Worm (Caenorhabditis elegans) whole organism, early embryonic: Measurements from ENCODE around the gene kel-10.

Source experiments
- B0310.2 ChIP-seq: sonication (generic microtip); optimal IDR thresholded peaks from 2 replicates; lab custom pipeline; 2016; ENCODE audit warnings: mild to moderate bottlenecking, missing genetic modification characterization, missing compliant biosample characterization
- F13C5.2 ChIP-seq: sonication (generic microtip); optimal IDR thresholded peaks from 2 replicates; lab custom pipeline; 2017; ENCODE audit warnings: mild to moderate bottlenecking, missing genetic modification characterization, inconsistent platforms, missing compliant biosample characterization
- aly-1 ChIP-seq: sonication (generic microtip); optimal IDR thresholded peaks from 2 replicates; lab custom pipeline; 2016; ENCODE audit warnings: missing genetic modification characterization, missing compliant biosample characterization
- ama-1 ChIP-seq: fragments of 150-350 bp; optimal IDR thresholded peaks from 2 replicates; lab custom pipeline; 2014
- ceh-13 ChIP-seq: fragments of 200-800 bp; sonication (Bioruptor generic); optimal IDR thresholded peaks from 2 replicates; lab custom pipeline; 2018; ENCODE audit warnings: mild to moderate bottlenecking, missing genetic modification characterization, missing compliant biosample characterization
- ceh-36 ChIP-seq: sonication (generic microtip); optimal IDR thresholded peaks from 2 replicates; lab custom pipeline; 2016; ENCODE audit warnings: missing genetic modification characterization, inconsistent platforms, missing compliant biosample characterization
- ets-7 ChIP-seq: sonication (generic microtip); optimal IDR thresholded peaks from 2 replicates; lab custom pipeline; 2016; ENCODE audit warnings: missing genotype, missing genetic modification characterization, missing compliant biosample characterization
- flt-1 ChIP-seq: fragments of 200-800 bp; sonication (Bioruptor generic); IDR thresholded peaks from 2 replicates; pipeline ENCODE4 v1.3.6; 2022; ENCODE audit warnings: missing genetic modification characterization, missing compliant biosample characterization
- hmbx-1 ChIP-seq: sonication (generic microtip); optimal IDR thresholded peaks from 2 replicates; lab custom pipeline; 2016; ENCODE audit warnings: mild to moderate bottlenecking, missing genetic modification characterization, missing compliant biosample characterization
- hmg-4 ChIP-seq: fragments of 200-800 bp; sonication (Bioruptor generic); optimal IDR thresholded peaks from 2 replicates; lab custom pipeline; 2018; ENCODE audit warnings: mild to moderate bottlenecking, missing genetic modification characterization, missing compliant biosample characterization
- hnd-1 ChIP-seq: sonication (generic microtip); optimal IDR thresholded peaks from 2 replicates; lab custom pipeline; 2016; ENCODE audit warnings: missing genetic modification characterization, missing compliant biosample characterization
- pes-1 ChIP-seq: fragments of 200-800 bp; sonication (Bioruptor generic); IDR thresholded peaks from 2 replicates; pipeline ENCODE4 v1.3.6; 2022; ENCODE audit warnings: missing genetic modification reagents, missing genetic modification characterization, missing compliant biosample characterization
- scrt-1 ChIP-seq: fragments of 200-800 bp; sonication (Bioruptor generic); IDR thresholded peaks from 2 replicates; pipeline ENCODE4 v1.3.6; 2022; ENCODE audit warnings: missing genetic modification characterization, missing compliant biosample characterization
- sea-1 ChIP-seq: fragments of 200-800 bp; sonication (Bioruptor generic); conservative IDR thresholded peaks from 2 replicates; pipeline ENCODE4 v1.3.6; 2022; ENCODE audit warnings: missing genetic modification characterization, missing compliant biosample characterization
- tbx-11 ChIP-seq: fragments of 200-800 bp; sonication (Bioruptor generic); IDR thresholded peaks from 2 replicates; pipeline ENCODE4 v1.3.6; 2022; ENCODE audit warnings: missing genetic modification characterization, missing compliant biosample characterization
- tbx-37 ChIP-seq: fragments of 200-800 bp; sonication (Bioruptor generic); conservative IDR thresholded peaks from 2 replicates; pipeline ENCODE4 v1.3.6; 2022; ENCODE audit warnings: missing genetic modification reagents, missing genetic modification characterization, missing compliant biosample characterization
- tra-4 ChIP-seq: sonication (generic microtip); optimal IDR thresholded peaks from 2 replicates; lab custom pipeline; 2017; ENCODE audit warnings: missing genetic modification characterization, missing compliant biosample characterization

Gene kel-10

ce11 chrIII:10078784-10079183 is 22.5 kb downstream of the kel-10 start:
- TF ChIP-seq tbx-11 (GFP tag; lab: Robert Waterston, UW) (no peak), flt-1 (GFP tag; lab: Robert Waterston, UW) (no peak), ceh-13 (GFP tag; lab: Kevin White, UChicago) (no peak), F13C5.2 (tag; lab: Kevin White, UChicago) (no peak)

DNA sequence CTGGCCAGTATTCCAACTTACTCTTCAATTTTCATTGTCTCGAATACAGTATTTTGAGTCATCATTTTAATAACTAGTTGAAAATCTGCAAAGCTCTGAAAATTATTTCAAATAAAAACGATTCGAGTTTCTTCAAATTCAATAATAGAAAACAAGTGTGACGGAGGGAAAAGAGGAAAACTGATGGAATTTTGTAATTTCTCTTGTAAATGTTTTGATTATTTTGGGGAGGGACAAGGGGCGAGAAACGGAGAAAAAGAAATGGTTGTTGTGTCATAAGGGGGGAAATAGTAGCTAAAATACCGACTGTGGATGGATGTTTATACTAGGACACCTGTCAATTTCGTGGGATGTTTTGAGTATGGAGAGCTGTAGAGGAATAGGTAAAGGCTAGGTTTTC is 23.1 kb downstream of the kel-10 start, which contains the start of gene T16G12.9:
TSS of gene T16G12.9 (minus strand) at position 101 of the 400 bp plus-strand sequence.
- no peak for TF ChIP-seq ceh-36
- TF ChIP-seq flt-1 (GFP tag; lab: Robert Waterston, UW), result no peak

ce11 chrIII:10076042-10076441 is 25.2 kb downstream of the kel-10 start:
- TF ChIP-seq ama-1 (lab: Kevin White, UChicago), result no peak
- TF ChIP-seq tra-4, result no peak
- no peak for TF ChIP-seq flt-1 (GFP tag; lab: Robert Waterston, UW)
- TF ChIP-seq hmbx-1 (tag; lab: Kevin White, UChicago), result no peak
- TF ChIP-seq F13C5.2 (tag; lab: Kevin White, UChicago), result no peak

ce11 chrIII:10069278-10069677 is 32.0 kb downstream of the kel-10 start, which contains the start of gene T16G12.6:
Gene T16G12.6, plus strand, starts transcription at chrIII:10069578.
- no peak for TF ChIP-seq ama-1 (lab: Kevin White, UChicago)
- no peak for TF ChIP-seq B0310.2
- TF ChIP-seq tra-4, result no peak
- no peak for TF ChIP-seq pes-1
- no peak for TF ChIP-seq tbx-37
- TF ChIP-seq hmbx-1 (tag; lab: Kevin White, UChicago), result no peak
- TF ChIP-seq ceh-13 (GFP tag; lab: Kevin White, UChicago), result no peak
- no peak for TF ChIP-seq ets-7 (tag; lab: Kevin White, UChicago)
- no peak for TF ChIP-seq ceh-36

- TF ChIP-seq sea-1 (GFP tag; lab: Robert Waterston, UW) (no peak), F13C5.2 (tag; lab: Kevin White, UChicago) (no peak), aly-1 (no peak), pes-1 (peak; percentile 63), ceh-36 (no peak), flt-1 (GFP tag; lab: Robert Waterston, UW) (0 out of 2 replicates have a peak, but pooled peaks have one; percentile 35), tbx-37 (peak; percentile 70), scrt-1 (GFP tag; lab: Robert Waterston, UW) (no peak), hmbx-1 (tag; lab: Kevin White, UChicago) (no peak), B0310.2 (no peak), ama-1 (lab: Kevin White, UChicago) (no peak), tbx-11 (GFP tag; lab: Robert Waterston, UW) (no peak), ceh-13 (GFP tag; lab: Kevin White, UChicago) (no peak), hnd-1 (tag; lab: Kevin White, UChicago) (no peak), hmg-4 (no peak), ets-7 (tag; lab: Kevin White, UChicago) (no peak), tra-4 (no peak)
Measured at ce11 chrIII:10064140-10064539, 37.1 kb downstream of the kel-10 start, which contains the start of gene ekl-6. Gene ekl-6, plus strand, starts transcription at chrIII:10064404.

- TF ChIP-seq ets-7 (tag; lab: Kevin White, UChicago) (no peak), hmg-4 (no peak), ceh-13 (GFP tag; lab: Kevin White, UChicago) (no peak), ceh-36 (no peak), tra-4 (no peak), ama-1 (lab: Kevin White, UChicago) (no peak), hnd-1 (tag; lab: Kevin White, UChicago) (no peak), B0310.2 (no peak), tbx-37 (no peak), flt-1 (GFP tag; lab: Robert Waterston, UW) (no peak), pes-1 (no peak), tbx-11 (GFP tag; lab: Robert Waterston, UW) (no peak), F13C5.2 (tag; lab: Kevin White, UChicago) (no peak), hmbx-1 (tag; lab: Kevin White, UChicago) (no peak), aly-1 (no peak), scrt-1 (GFP tag; lab: Robert Waterston, UW) (no peak), sea-1 (GFP tag; lab: Robert Waterston, UW) (no peak)
Measured at ce11 chrIII:10060573-10060972, 40.7 kb downstream of the kel-10 start, which contains the start of gene T16G12.13. Gene T16G12.13, plus strand, starts transcription at chrIII:10060865.

- no peak for TF ChIP-seq tra-4
- no peak for TF ChIP-seq ceh-36
- TF ChIP-seq B0310.2, result no peak
- TF ChIP-seq pes-1, result no peak
- TF ChIP-seq aly-1, result no peak
- TF ChIP-seq scrt-1 (GFP tag; lab: Robert Waterston, UW), result no peak
- TF ChIP-seq ceh-13 (GFP tag; lab: Kevin White, UChicago), result no peak
- no peak for TF ChIP-seq F13C5.2 (tag; lab: Kevin White, UChicago)
- no peak for TF ChIP-seq hnd-1 (tag; lab: Kevin White, UChicago)
- no peak for TF ChIP-seq sea-1 (GFP tag; lab: Robert Waterston, UW)
- no peak for TF ChIP-seq tbx-37
- no peak for TF ChIP-seq ets-7 (tag; lab: Kevin White, UChicago)
- no peak for TF ChIP-seq hmbx-1 (tag; lab: Kevin White, UChicago)
Measured at ce11 chrIII:10059002-10059401, 42.2 kb downstream of the kel-10 start, which contains the start of gene T16G12.8. Gene T16G12.8, plus strand, starts transcription at chrIII:10059302.

DNA sequence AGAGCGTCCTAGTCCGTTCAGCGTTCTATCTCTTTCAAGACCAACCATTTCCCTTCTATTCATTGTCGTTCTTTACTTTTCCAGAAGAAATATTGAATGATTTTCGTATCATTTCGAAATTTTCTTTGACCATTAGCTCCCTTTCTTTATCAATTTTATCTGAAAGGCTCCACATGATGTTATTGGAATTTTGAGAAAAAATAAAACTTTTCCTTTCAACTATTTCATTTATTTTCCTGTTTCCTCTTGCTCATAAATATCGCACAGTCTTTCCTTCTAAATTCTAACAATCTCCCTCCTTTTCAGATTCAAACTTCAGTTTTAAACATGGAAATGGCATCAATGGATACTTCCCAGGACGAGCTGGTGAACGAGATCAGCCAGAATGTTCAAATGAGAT is 43.7 kb downstream of the kel-10 start, which contains the start of gene T16G12.4:
TSS of gene T16G12.4 (plus strand) at position 301 of the 400 bp plus-strand sequence.
- TF ChIP-seq pes-1 (no peak), ceh-36 (no peak), flt-1 (GFP tag; lab: Robert Waterston, UW) (no peak), scrt-1 (GFP tag; lab: Robert Waterston, UW) (no peak), tbx-11 (GFP tag; lab: Robert Waterston, UW) (no peak), ceh-13 (GFP tag; lab: Kevin White, UChicago) (no peak), hnd-1 (tag; lab: Kevin White, UChicago) (no peak), tra-4 (no peak), tbx-37 (no peak), ama-1 (lab: Kevin White, UChicago) (no peak), B0310.2 (no peak), F13C5.2 (tag; lab: Kevin White, UChicago) (no peak), ets-7 (tag; lab: Kevin White, UChicago) (no peak), hmbx-1 (tag; lab: Kevin White, UChicago) (no peak), sea-1 (GFP tag; lab: Robert Waterston, UW) (no peak)
